Worm (Caenorhabditis elegans) whole organism, L4/young adult: Measurements from ENCODE around the gene pgp-6.

Experiments
- W03F9.2 ChIP-seq: fragments of 150-350 bp; optimal IDR thresholded peaks from 2 replicates; lab custom pipeline; 2014; ENCODE audit warnings: missing biosample characterization, missing genetic modification characterization
- dao-5 ChIP-seq: sonication (generic microtip); optimal IDR thresholded peaks from 2 replicates; lab custom pipeline; 2016; ENCODE audit warnings: missing genotype, missing genetic modification characterization, moderate library complexity, missing compliant biosample characterization
- him-1 ChIP-seq: sonication (generic microtip); optimal IDR thresholded peaks from 2 replicates; lab custom pipeline; 2016; ENCODE audit warnings: missing genotype, missing genetic modification reagents, missing genetic modification characterization, missing compliant biosample characterization

The pgp-6 gene

ce11 chrX:10859622-10860021, 17.6 kb downstream of the pgp-6 start:
- TF ChIP-seq dao-5 (tag; lab: Kevin White, UChicago) (no peak), W03F9.2 (no peak), him-1 (tag; lab: Kevin White, UChicago) (no peak)

- no peak for TF ChIP-seq dao-5 (tag; lab: Kevin White, UChicago)
- no peak for TF ChIP-seq W03F9.2
- no peak for TF ChIP-seq him-1 (tag; lab: Kevin White, UChicago)
Measured at ce11 chrX:10859211-10859610, 18.0 kb downstream of the pgp-6 start, which contains the start of gene pgp-5. TSS of gene pgp-5 (minus strand) at chrX:10859297.

- TF ChIP-seq dao-5 (tag; lab: Kevin White, UChicago) (no peak), W03F9.2 (no peak), him-1 (tag; lab: Kevin White, UChicago) (no peak)
Measured at ce11 chrX:10853271-10853670, 24.0 kb downstream of the pgp-6 start.

- TF ChIP-seq W03F9.2 (no peak), dao-5 (tag; lab: Kevin White, UChicago) (no peak), him-1 (tag; lab: Kevin White, UChicago) (no peak)
Measured at ce11 chrX:10851735-10852134, 25.5 kb downstream of the pgp-6 start.

- TF ChIP-seq W03F9.2 (no peak), dao-5 (tag; lab: Kevin White, UChicago) (no peak), him-1 (tag; lab: Kevin White, UChicago) (no peak)
Measured at ce11 chrX:10851202-10851601, 26.0 kb downstream of the pgp-6 start.

ce11 chrX:10846898-10847297, 30.3 kb downstream of the pgp-6 start:
- TF ChIP-seq him-1 (tag; lab: Kevin White, UChicago) (no peak), W03F9.2 (no peak), dao-5 (tag; lab: Kevin White, UChicago) (no peak)

ce11 chrX:10844602-10845354, 32.4 kb downstream of the pgp-6 start, which contains the start of gene C05A9.2:
TSS of gene C05A9.2 (minus strand) at chrX:10844674.
- TF ChIP-seq W03F9.2 (no peak), him-1 (tag; lab: Kevin White, UChicago) (no peak), dao-5 (tag; lab: Kevin White, UChicago) (no peak)

ce11 chrX:10844137-10844536, 33.1 kb downstream of the pgp-6 start:
- no peak for TF ChIP-seq him-1 (tag; lab: Kevin White, UChicago)
- no peak for TF ChIP-seq dao-5 (tag; lab: Kevin White, UChicago)
- TF ChIP-seq W03F9.2 = no peak

ce11 chrX:10838550-10838949, 38.7 kb downstream of the pgp-6 start, which contains the start of gene plc-1:
TSS of gene plc-1 (minus strand) at chrX:10838650.
- no peak for TF ChIP-seq W03F9.2
- TF ChIP-seq him-1 (tag; lab: Kevin White, UChicago) = no peak
- TF ChIP-seq dao-5 (tag; lab: Kevin White, UChicago) = no peak

- TF ChIP-seq W03F9.2 (no peak), dao-5 (tag; lab: Kevin White, UChicago) (no peak), him-1 (tag; lab: Kevin White, UChicago) (no peak)
Measured at ce11 chrX:10837609-10838008, 39.6 kb downstream of the pgp-6 start.

- TF ChIP-seq dao-5 (tag; lab: Kevin White, UChicago) (no peak), W03F9.2 (no peak), him-1 (tag; lab: Kevin White, UChicago) (no peak)
Measured at ce11 chrX:10834568-10834967, 42.7 kb downstream of the pgp-6 start.
